Worm (Caenorhabditis elegans) whole organism, young adult: ENCODE measurements around the gene W09C2.8.

Experiments
- F22D6.2 ChIP-seq: sonication (generic microtip); optimal IDR thresholded peaks from 2 replicates; lab custom pipeline; 2016; ENCODE audit warnings: mild to moderate bottlenecking, missing genetic modification characterization, missing compliant biosample characterization
- K12H6.12 ChIP-seq: fragments of 200-800 bp; sonication (Bioruptor generic); optimal IDR thresholded peaks from 2 replicates; lab custom pipeline; 2018; ENCODE audit warnings: mild to moderate bottlenecking, missing genetic modification characterization, missing compliant biosample characterization
- Y79H2A.3 ChIP-seq: fragments of 200-800 bp; sonication (Bioruptor generic); conservative IDR thresholded peaks from 2 replicates; pipeline ENCODE4 v1.3.6; 2022; ENCODE audit warnings: missing genetic modification reagents, missing genetic modification characterization, missing compliant biosample characterization
- aptf-2 ChIP-seq: fragments of 200-800 bp; sonication (Bioruptor generic); conservative IDR thresholded peaks from 2 replicates; pipeline ENCODE4 v1.3.6; 2022; ENCODE audit warnings: missing genetic modification reagents, missing genetic modification characterization, missing compliant biosample characterization
- ceh-27 ChIP-seq: fragments of 200-800 bp; sonication (Bioruptor generic); optimal IDR thresholded peaks from 2 replicates; lab custom pipeline; 2018; ENCODE audit warnings: mild to moderate bottlenecking, missing genetic modification characterization, moderate library complexity, missing compliant biosample characterization
- him-1 ChIP-seq: sonication (generic microtip); optimal IDR thresholded peaks from 2 replicates; lab custom pipeline; 2016; ENCODE audit warnings: missing genotype, missing genetic modification reagents, missing genetic modification characterization, missing compliant biosample characterization
- pha-4 ChIP-seq: fragments of 150-350 bp; sonication (generic microtip); optimal IDR thresholded peaks from 2 replicates; lab custom pipeline; 2014; ENCODE audit warnings: missing biosample characterization, missing genetic modification reagents, missing genetic modification characterization
- snpc-3.4 ChIP-seq: sonication (generic microtip); optimal IDR thresholded peaks from 2 replicates; lab custom pipeline; 2017; ENCODE audit warnings: missing genetic modification characterization, mild to moderate bottlenecking, missing compliant biosample characterization, antibody characterized with exemption, moderate library complexity, missing genotype, missing genetic modification reagents
- snpc-4 ChIP-seq, 5 experiments: fragments of 150-350 bp in 1 of 5; sonication (generic microtip) in 4 of 5; optimal IDR thresholded peaks; 2 replicates each; lab custom pipeline; 2014 to 2018; ENCODE audit warnings: missing genetic modification characterization in 5 of 5, missing biosample characterization in 3 of 5, antibody characterized with exemption in 2 of 5, mild to moderate bottlenecking in 2 of 5, missing compliant biosample characterization in 2 of 5, missing genotype in 2 of 5, moderate library complexity in 2 of 5, missing genetic modification reagents in 1 of 5
- ztf-25 ChIP-seq: fragments of 200-800 bp; sonication (Bioruptor generic); IDR thresholded peaks from 2 replicates; pipeline ENCODE4 v1.3.6; 2022; ENCODE audit warnings: missing genetic modification reagents, missing genetic modification characterization, missing compliant biosample characterization

DNA sequence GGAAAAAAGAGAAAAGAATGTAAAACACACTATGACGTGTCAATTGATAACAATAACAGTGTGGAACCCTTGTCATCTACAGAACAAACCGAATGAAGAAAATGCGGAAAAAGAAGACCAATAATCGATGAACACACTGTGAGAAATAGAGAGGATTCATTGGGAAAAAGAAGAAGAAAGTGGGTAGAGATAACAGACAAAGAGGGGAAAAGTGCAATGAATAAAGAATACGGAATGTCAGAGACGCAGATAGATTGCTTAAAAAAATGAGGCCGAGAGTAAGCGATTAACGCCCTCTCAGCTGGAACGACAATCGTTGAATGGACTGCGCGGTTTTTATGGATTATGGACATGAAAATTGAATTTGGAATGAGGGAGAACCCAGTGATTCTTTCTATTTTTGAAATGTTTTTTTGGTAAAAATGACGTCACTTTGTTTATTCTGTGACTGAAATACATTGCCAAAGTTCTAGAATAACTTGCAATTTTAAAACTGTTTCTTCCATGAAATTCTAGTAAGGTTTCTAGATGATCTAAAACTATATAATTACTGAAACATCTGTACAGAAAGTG lies 23.7 kb upstream of the W09C2.8 start, which contains the start of gene amph-1:
- no peak for TF ChIP-seq ceh-27 (GFP tag; lab: Kevin White, UChicago)
- TF ChIP-seq aptf-2 (GFP tag; lab: Robert Waterston, UW): no peak
- no peak for TF ChIP-seq ztf-25
- no peak for TF ChIP-seq F22D6.2 (tag; lab: Kevin White, UChicago)
- no peak for TF ChIP-seq snpc-4 (GFP tag; optimal IDR thresholded peaks at IDR 0.05; lab: Kevin White, UChicago)
- TF ChIP-seq snpc-4 (tag; optimal IDR thresholded peaks at IDR 0.05; lab: Kevin White, UChicago): no peak
- no peak for TF ChIP-seq him-1 (tag; lab: Kevin White, UChicago)
- TF ChIP-seq Y79H2A.3 (GFP tag; lab: Robert Waterston, UW): no peak
- TF ChIP-seq pha-4 (tag; lab: Kevin White, UChicago): no peak
- TF ChIP-seq snpc-3.4: no peak
- TF ChIP-seq K12H6.12: no peak
